Worm (Caenorhabditis elegans): ENCODE data around the gene nonu-1.

nonu-1 gene

ce11 chrIII:4830207-4830606, 19.5 kb downstream of the nonu-1 start, which contains the start of gene nspd-9:
TSS of gene nspd-9 (minus strand) at chrIII:4830307.
- TF ChIP-seq elt-2 (tag; optimal IDR thresholded peaks at IDR 0.05) = no peak
- no peak for TF ChIP-seq sea-2 (GFP tag; optimal IDR thresholded peaks at IDR 0.05)
- no peak for TF ChIP-seq mml-1 (tag; optimal IDR thresholded peaks at IDR 0.05)
- TF ChIP-seq ceh-82 (tag; optimal IDR thresholded peaks at IDR 0.05) = no peak
- no peak for TF ChIP-seq nhr-11 (tag; optimal IDR thresholded peaks at IDR 0.05)
- no peak for TF ChIP-seq skn-1 (tag; optimal IDR thresholded peaks at IDR 0.05)
- no peak for TF ChIP-seq eor-1 (tag; optimal IDR thresholded peaks at IDR 0.05)
- TF ChIP-seq nhr-12 (tag; optimal IDR thresholded peaks at IDR 0.05) = no peak

- TF ChIP-seq pqm-1 (tag; optimal IDR thresholded peaks at IDR 0.05) (no peak), nfya-1 (tag; optimal IDR thresholded peaks at IDR 0.05; ENCODE audit: insufficient read depth) (no peak), nhr-43 (tag; optimal IDR thresholded peaks at IDR 0.05; ENCODE audit: poor library complexity, severe bottlenecking) (no peak), ZK546.5 (tag; optimal IDR thresholded peaks at IDR 0.05) (no peak), hmg-11 (tag; optimal IDR thresholded peaks at IDR 0.05) (no peak), ztf-11 (tag; optimal IDR thresholded peaks at IDR 0.05) (no peak), skn-1 (tag; optimal IDR thresholded peaks at IDR 0.05) (no peak), ceh-28 (tag; optimal IDR thresholded peaks at IDR 0.05) (no peak), zag-1 (tag; optimal IDR thresholded peaks at IDR 0.05) (no peak)
Measured at ce11 chrIII:4829440-4829839, 20.3 kb downstream of the nonu-1 start, which contains the start of gene F26A1.9. TSS of gene F26A1.9 (minus strand) at chrIII:4829540.

- TF ChIP-seq aly-2 (tag; optimal IDR thresholded peaks at IDR 0.05) (no peak), nhr-28 (tag; optimal IDR thresholded peaks at IDR 0.05) (no peak), tbx-2 (tag; optimal IDR thresholded peaks at IDR 0.05) (no peak), egl-5 (tag; optimal IDR thresholded peaks at IDR 0.05) (no peak), ama-1 (optimal IDR thresholded peaks at IDR 0.05) (no peak), skn-1 (tag; optimal IDR thresholded peaks at IDR 0.05) (no peak), ceh-16 (tag; optimal IDR thresholded peaks at IDR 0.05) (no peak), elt-2 (tag; optimal IDR thresholded peaks at IDR 0.05) (no peak), lin-15B (tag; optimal IDR thresholded peaks at IDR 0.05) (no peak), zag-1 (tag; optimal IDR thresholded peaks at IDR 0.05) (no peak), unc-39 (tag; optimal IDR thresholded peaks at IDR 0.05) (no peak), fos-1 (tag; optimal IDR thresholded peaks at IDR 0.05) (no peak), nhr-11 (tag; optimal IDR thresholded peaks at IDR 0.05) (no peak), ceh-82 (tag; optimal IDR thresholded peaks at IDR 0.05) (no peak), lsy-12 (tag; optimal IDR thresholded peaks at IDR 0.05) (no peak)
Measured at ce11 chrIII:4826606-4827005, 23.1 kb downstream of the nonu-1 start, which contains the start of gene F26A1.3. TSS of gene F26A1.3 (plus strand) at chrIII:4826906.

ce11 chrIII:4822140-4822539, 27.6 kb downstream of the nonu-1 start, which contains the start of gene F26A1.8:
TSS of gene F26A1.8 (minus strand) at chrIII:4822240.
- TF ChIP-seq skn-1 (tag; optimal IDR thresholded peaks at IDR 0.05) (no peak), nhr-77 (tag; optimal IDR thresholded peaks at IDR 0.05) (no peak), ztf-11 (tag; optimal IDR thresholded peaks at IDR 0.05) (no peak), ceh-16 (tag; optimal IDR thresholded peaks at IDR 0.05) (no peak), lin-39 (tag; optimal IDR thresholded peaks at IDR 0.05) (no peak), fos-1 (tag; optimal IDR thresholded peaks at IDR 0.05) (no peak), unc-39 (tag; optimal IDR thresholded peaks at IDR 0.05) (no peak), sea-2 (GFP tag; optimal IDR thresholded peaks at IDR 0.05) (no peak), pha-4 (tag; optimal IDR thresholded peaks at IDR 0.05) (no peak)

ce11 chrIII:4819843-4820242, 29.9 kb downstream of the nonu-1 start, which contains the start of gene F26A1.7:
TSS of gene F26A1.7 (minus strand) at chrIII:4819943.
- TF ChIP-seq elt-3 (tag; optimal IDR thresholded peaks at IDR 0.05) = no peak
- no peak for TF ChIP-seq ztf-4 (tag; optimal IDR thresholded peaks at IDR 0.05)
- TF ChIP-seq nhr-43 (tag; optimal IDR thresholded peaks at IDR 0.05; ENCODE audit: poor library complexity, severe bottlenecking) = no peak
- no peak for TF ChIP-seq ceh-28 (tag; optimal IDR thresholded peaks at IDR 0.05)

- no peak for TF ChIP-seq R02D3.7 (tag; optimal IDR thresholded peaks at IDR 0.05)
- no peak for TF ChIP-seq snpc-4 (tag; optimal IDR thresholded peaks at IDR 0.05)
- TF ChIP-seq lin-39 (tag; optimal IDR thresholded peaks at IDR 0.05) = no peak
- TF ChIP-seq daf-12 (tag; optimal IDR thresholded peaks at IDR 0.05) = no peak
- TF ChIP-seq nhr-76 (tag; optimal IDR thresholded peaks at IDR 0.05) = no peak
- no peak for TF ChIP-seq elt-3 (tag; optimal IDR thresholded peaks at IDR 0.05)
- no peak for TF ChIP-seq zag-1 (tag; optimal IDR thresholded peaks at IDR 0.05)
- no peak for TF ChIP-seq nhr-43 (tag; optimal IDR thresholded peaks at IDR 0.05; ENCODE audit: poor library complexity, severe bottlenecking)
Measured at ce11 chrIII:4817240-4817639, 32.5 kb downstream of the nonu-1 start, which contains the start of gene F26A1.4. TSS of gene F26A1.4 (plus strand) at chrIII:4817540.

Measured in whole organism, L3 larva.